Worm (Caenorhabditis elegans) whole organism, late embryonic: ENCODE data around the gene C01F1.6.

ENCODE experiments used
- ceh-45 ChIP-seq: fragments of 200-800 bp; sonication (Bioruptor generic); IDR thresholded peaks from 2 replicates; pipeline ENCODE4 v1.3.6; 2022; ENCODE audit warnings: missing genetic modification reagents, missing genetic modification characterization, missing compliant biosample characterization
- hlh-30 ChIP-seq: sonication (generic microtip); optimal IDR thresholded peaks from 2 replicates; lab custom pipeline; 2017; ENCODE audit warnings: antibody characterized with exemption, missing genetic modification characterization, missing compliant biosample characterization; ENCODE audit not compliant: insufficient read depth

DNA sequence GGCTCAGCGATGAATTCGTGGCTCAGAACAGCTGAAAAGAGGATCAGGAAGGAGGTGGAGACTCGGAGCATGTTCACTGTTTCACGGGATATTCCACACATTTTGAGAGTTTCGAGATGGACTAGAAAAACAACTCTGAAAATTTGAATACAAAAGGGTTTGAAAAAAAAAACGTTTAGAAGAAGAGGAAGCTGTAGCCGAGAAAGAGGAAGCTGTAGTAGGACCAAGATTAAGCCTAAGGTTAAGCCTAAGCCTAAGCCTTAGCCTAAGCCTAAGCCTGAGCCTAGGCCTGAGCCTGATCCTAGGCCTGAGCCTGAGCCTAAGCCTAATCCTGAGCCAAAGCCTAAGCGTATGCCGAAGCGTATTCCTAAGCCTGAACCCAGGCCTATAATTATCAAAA is 24.1 kb upstream of the C01F1.6 start, which contains the start of gene plep-1:
- TF ChIP-seq hlh-30 (tag; lab: Kevin White, UChicago) (no peak), ceh-45 (GFP tag; lab: Robert Waterston, UW) (no peak)
